Worm (Caenorhabditis elegans) whole organism, young adult: ENCODE results near the gene ZK1127.13.
A peak's percentile ranks its signal among the peaks of the same experiment; 100 is the strongest.

Experiments used
- B0019.2 ChIP-seq: fragments of 200-800 bp; sonication (Bioruptor generic); conservative IDR thresholded peaks from 2 replicates; pipeline ENCODE4 v1.3.6; 2022; ENCODE audit warnings: missing genetic modification reagents, missing genetic modification characterization, missing compliant biosample characterization
- B0261.1 ChIP-seq: sonication (generic microtip); optimal IDR thresholded peaks from 2 replicates; lab custom pipeline; 2016; ENCODE audit warnings: mild to moderate bottlenecking, missing genetic modification characterization, moderate library complexity, missing compliant biosample characterization
- C17E4.6 ChIP-seq: fragments of 200-800 bp; sonication (Bioruptor generic); IDR thresholded peaks from 2 replicates; pipeline ENCODE4 v1.3.6; 2022; ENCODE audit warnings: missing genetic modification reagents, missing genetic modification characterization, missing compliant biosample characterization
- D2030.7 ChIP-seq: fragments of 200-800 bp; sonication (Bioruptor generic); IDR thresholded peaks from 2 replicates; pipeline ENCODE4 v1.3.6; 2022; ENCODE audit warnings: missing genetic modification reagents, missing genetic modification characterization, missing compliant biosample characterization
- F33H1.4 ChIP-seq: fragments of 200-800 bp; sonication (Bioruptor generic); IDR thresholded peaks from 2 replicates; pipeline ENCODE4 v1.3.6; 2022; ENCODE audit warnings: missing genetic modification reagents, missing genetic modification characterization, missing compliant biosample characterization
- F37B4.10 ChIP-seq: fragments of 200-800 bp; sonication (Bioruptor generic); IDR thresholded peaks from 2 replicates; pipeline ENCODE4 v1.3.6; 2022; ENCODE audit warnings: missing genetic modification characterization, missing compliant biosample characterization
- F39B2.1 ChIP-seq: fragments of 200-800 bp; sonication (Bioruptor generic); IDR thresholded peaks from 2 replicates; pipeline ENCODE4 v1.3.6; 2022; ENCODE audit warnings: missing genetic modification reagents, missing genetic modification characterization, missing compliant biosample characterization
- Y53F4B.3 ChIP-seq: fragments of 200-800 bp; sonication (Bioruptor generic); IDR thresholded peaks from 2 replicates; pipeline ENCODE4 v1.3.6; 2022; ENCODE audit warnings: missing genetic modification reagents, missing genetic modification characterization, missing compliant biosample characterization
- Y53G8AR.9 ChIP-seq: fragments of 200-800 bp; sonication (Bioruptor generic); conservative IDR thresholded peaks from 2 replicates; pipeline ENCODE4 v1.3.6; 2022; ENCODE audit warnings: missing genetic modification reagents, missing genetic modification characterization, missing compliant biosample characterization
- Y56A3A.18 ChIP-seq: fragments of 200-800 bp; sonication (Bioruptor generic); IDR thresholded peaks from 2 replicates; pipeline ENCODE4 v1.3.6; 2022; ENCODE audit warnings: missing genetic modification reagents, missing genetic modification characterization, missing compliant biosample characterization
- Y79H2A.3 ChIP-seq: fragments of 200-800 bp; sonication (Bioruptor generic); conservative IDR thresholded peaks from 2 replicates; pipeline ENCODE4 v1.3.6; 2022; ENCODE audit warnings: missing genetic modification reagents, missing genetic modification characterization, missing compliant biosample characterization
- Y95B8A.8 ChIP-seq: fragments of 200-800 bp; sonication (Bioruptor generic); IDR thresholded peaks from 2 replicates; pipeline ENCODE4 v1.3.6; 2022; ENCODE audit warnings: missing genetic modification reagents, missing genetic modification characterization, missing compliant biosample characterization
- aptf-3 ChIP-seq: fragments of 200-800 bp; sonication (Bioruptor generic); IDR thresholded peaks from 2 replicates; pipeline ENCODE4 v1.3.6; 2022; ENCODE audit warnings: missing genetic modification characterization, missing compliant biosample characterization
- attf-3 ChIP-seq: fragments of 200-800 bp; sonication (Bioruptor generic); conservative IDR thresholded peaks from 2 replicates; pipeline ENCODE4 v1.3.6; 2022; ENCODE audit warnings: missing genetic modification reagents, missing genetic modification characterization, missing compliant biosample characterization
- attf-6 ChIP-seq: fragments of 200-800 bp; sonication (Bioruptor generic); IDR thresholded peaks from 2 replicates; pipeline ENCODE4 v1.3.6; 2022; ENCODE audit warnings: missing genetic modification reagents, missing genetic modification characterization, missing compliant biosample characterization
- bed-2 ChIP-seq: fragments of 200-800 bp; sonication (Bioruptor generic); IDR thresholded peaks from 2 replicates; pipeline ENCODE4 v1.3.6; 2022; ENCODE audit warnings: missing genetic modification reagents, missing genetic modification characterization, missing compliant biosample characterization
- cebp-2 ChIP-seq: fragments of 200-800 bp; sonication (Bioruptor generic); IDR thresholded peaks from 2 replicates; pipeline ENCODE4 v1.3.6; 2022; ENCODE audit warnings: missing genetic modification characterization, missing compliant biosample characterization
- ceh-100 ChIP-seq: fragments of 200-800 bp; sonication (Bioruptor generic); IDR thresholded peaks from 2 replicates; pipeline ENCODE4 v1.3.6; 2022; ENCODE audit warnings: missing genetic modification reagents, missing genetic modification characterization, missing compliant biosample characterization
- ceh-40 ChIP-seq: fragments of 200-800 bp; sonication (Bioruptor generic); IDR thresholded peaks from 2 replicates; pipeline ENCODE4 v1.3.6; 2022; ENCODE audit warnings: missing genetic modification characterization, missing compliant biosample characterization
- ceh-91 ChIP-seq: fragments of 200-800 bp; sonication (Bioruptor generic); IDR thresholded peaks from 2 replicates; pipeline ENCODE4 v1.3.6; 2022; ENCODE audit warnings: missing genetic modification reagents, missing genetic modification characterization, missing compliant biosample characterization
- dox-1 ChIP-seq: fragments of 200-800 bp; sonication (Bioruptor generic); IDR thresholded peaks from 2 replicates; pipeline ENCODE4 v1.3.6; 2022; ENCODE audit warnings: missing genetic modification reagents, missing genetic modification characterization, missing compliant biosample characterization
- egl-44 ChIP-seq: fragments of 200-800 bp; sonication (Bioruptor generic); IDR thresholded peaks from 2 replicates; pipeline ENCODE4 v1.3.6; 2022; ENCODE audit warnings: missing genetic modification reagents, missing genetic modification characterization, missing compliant biosample characterization
- egrh-3 ChIP-seq: fragments of 200-800 bp; sonication (Bioruptor generic); IDR thresholded peaks from 2 replicates; pipeline ENCODE4 v1.3.6; 2022; ENCODE audit warnings: missing genetic modification reagents, missing genetic modification characterization, missing compliant biosample characterization
- ekl-4 ChIP-seq: fragments of 200-800 bp; sonication (Bioruptor generic); IDR thresholded peaks from 2 replicates; pipeline ENCODE4 v1.3.6; 2022; ENCODE audit warnings: missing genetic modification reagents, missing genetic modification characterization, missing compliant biosample characterization
- hmg-1.2 ChIP-seq: fragments of 200-800 bp; sonication (Bioruptor generic); IDR thresholded peaks from 2 replicates; pipeline ENCODE4 v1.3.6; 2022; ENCODE audit warnings: missing genetic modification reagents, missing genetic modification characterization, missing compliant biosample characterization
- hsf-1 ChIP-seq: fragments of 200-800 bp; sonication (Bioruptor generic); IDR thresholded peaks from 2 replicates; pipeline ENCODE4 v1.3.6; 2022; ENCODE audit warnings: missing genetic modification reagents, missing genetic modification characterization, missing compliant biosample characterization
- lin-26 ChIP-seq: fragments of 200-800 bp; sonication (Bioruptor generic); IDR thresholded peaks from 2 replicates; pipeline ENCODE4 v1.3.6; 2022; ENCODE audit warnings: missing genetic modification reagents, missing genetic modification characterization, missing compliant biosample characterization
- lin-54 ChIP-seq: fragments of 200-800 bp; sonication (Bioruptor generic); optimal IDR thresholded peaks from 2 replicates; lab custom pipeline; 2018; ENCODE audit warnings: mild to moderate bottlenecking, missing genetic modification characterization, missing compliant biosample characterization
- madf-3 ChIP-seq: fragments of 200-800 bp; sonication (Bioruptor generic); IDR thresholded peaks from 2 replicates; pipeline ENCODE4 v1.3.6; 2022; ENCODE audit warnings: missing genetic modification reagents, missing genetic modification characterization, missing compliant biosample characterization
- madf-6 ChIP-seq: fragments of 200-800 bp; sonication (Bioruptor generic); IDR thresholded peaks from 2 replicates; pipeline ENCODE4 v1.3.6; 2022; ENCODE audit warnings: missing genetic modification reagents, missing genetic modification characterization, missing compliant biosample characterization
- madf-8 ChIP-seq: fragments of 200-800 bp; sonication (Bioruptor generic); conservative IDR thresholded peaks from 2 replicates; pipeline ENCODE4 v1.3.6; 2022; ENCODE audit warnings: missing genetic modification reagents, missing genetic modification characterization, missing compliant biosample characterization
- mcd-1 ChIP-seq: fragments of 200-800 bp; sonication (Bioruptor generic); IDR thresholded peaks from 2 replicates; pipeline ENCODE4 v1.3.6; 2022; ENCODE audit warnings: missing genetic modification reagents, missing genetic modification characterization, missing compliant biosample characterization
- nfyb-1 ChIP-seq: fragments of 200-800 bp; sonication (Bioruptor generic); IDR thresholded peaks from 2 replicates; pipeline ENCODE4 v1.3.6; 2022; ENCODE audit warnings: missing genetic modification reagents, missing genetic modification characterization, missing compliant biosample characterization
- pbrm-1 ChIP-seq: fragments of 200-800 bp; sonication (Bioruptor generic); IDR thresholded peaks from 2 replicates; pipeline ENCODE4 v1.3.6; 2022; ENCODE audit warnings: missing genetic modification reagents, missing genetic modification characterization, missing compliant biosample characterization
- rcor-1 ChIP-seq: fragments of 200-800 bp; sonication (Bioruptor generic); IDR thresholded peaks from 2 replicates; pipeline ENCODE4 v1.3.6; 2022; ENCODE audit warnings: missing genetic modification reagents, missing genetic modification characterization, missing compliant biosample characterization
- rpc-1 ChIP-seq, 2 experiments: fragments of 150-350 bp in 1 of 2; sonication (generic microtip) in 1 of 2; optimal IDR thresholded peaks; 2 replicates each; lab custom pipeline; 2014 to 2018; ENCODE audit warnings: missing biosample characterization in 1 of 2, missing genetic modification characterization in 1 of 2, missing genetic modification reagents in 1 of 2, missing genotype in 1 of 2
- sea-2 ChIP-seq: fragments of 200-800 bp; sonication (Bioruptor generic); IDR thresholded peaks from 2 replicates; pipeline ENCODE4 v1.3.6; 2022; ENCODE audit warnings: missing genetic modification characterization, missing compliant biosample characterization
- tbp1 ChIP-seq: fragments of 200-800 bp; sonication (Bioruptor generic); optimal IDR thresholded peaks from 2 replicates; lab custom pipeline; 2018; ENCODE audit warnings: mild to moderate bottlenecking, missing genetic modification characterization, missing compliant biosample characterization
- ztf-18 ChIP-seq: sonication (generic microtip); optimal IDR thresholded peaks from 2 replicates; lab custom pipeline; 2016; ENCODE audit warnings: missing genotype, mild to moderate bottlenecking, missing genetic modification characterization, missing compliant biosample characterization
- ztf-25 ChIP-seq: fragments of 200-800 bp; sonication (Bioruptor generic); IDR thresholded peaks from 2 replicates; pipeline ENCODE4 v1.3.6; 2022; ENCODE audit warnings: missing genetic modification reagents, missing genetic modification characterization, missing compliant biosample characterization

The ZK1127.13 gene

DNA sequence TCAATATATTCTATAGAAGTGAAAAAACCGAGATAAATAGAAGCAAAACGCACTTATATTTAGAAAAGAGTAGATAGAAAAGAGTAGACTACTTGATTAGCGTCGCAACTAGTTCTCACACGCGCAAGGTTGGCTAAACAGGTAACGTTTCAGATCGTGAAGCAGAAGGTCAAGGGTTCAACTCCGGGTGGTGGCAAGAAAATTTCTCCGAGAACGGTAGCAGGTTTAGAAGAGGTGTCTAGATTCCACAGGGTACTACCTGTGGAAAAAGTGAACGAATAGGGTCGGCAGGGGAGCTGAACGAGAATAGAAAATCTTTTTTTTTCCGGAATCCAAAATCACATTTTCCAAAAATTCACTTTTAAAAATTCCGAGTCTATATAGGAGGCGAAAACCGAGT is 11.0 kb upstream of the ZK1127.13 start:
- TF ChIP-seq Y53F4B.3 (GFP tag; lab: Robert Waterston, UW) = peak; percentile 33; the same call in 1 of the 2 replicates
- peak; percentile 67; the same call in 1 of the 2 replicates for TF ChIP-seq Y56A3A.18 (GFP tag; lab: Robert Waterston, UW)
- peak; percentile 4 for TF ChIP-seq ztf-18
- peak; percentile 88 for TF ChIP-seq egl-44 (GFP tag; lab: Robert Waterston, UW)
- TF ChIP-seq F39B2.1 (GFP tag; lab: Robert Waterston, UW) = 0 out of 2 replicates have a peak, but pooled peaks have one; percentile 60
- TF ChIP-seq F33H1.4 (GFP tag; lab: Robert Waterston, UW) = peak; percentile 54
- TF ChIP-seq bed-2 = 0 out of 2 replicates have a peak, but pooled peaks have one; percentile 38
- TF ChIP-seq ceh-100 = peak; percentile 66
- TF ChIP-seq aptf-3 (GFP tag; lab: Robert Waterston, UW) = 0 out of 2 replicates have a peak, but pooled peaks have one; percentile 68
- 0 out of 2 replicates have a peak, but pooled peaks have one; percentile 33 for TF ChIP-seq Y79H2A.3 (GFP tag; lab: Robert Waterston, UW)
- peak; percentile 54 for TF ChIP-seq B0261.1 (tag; lab: Kevin White, UChicago)
- peak; percentile 39 for TF ChIP-seq rpc-1 (optimal IDR thresholded peaks at IDR 0.05; lab: Kevin White, UChicago)
- TF ChIP-seq rpc-1 (tag; optimal IDR thresholded peaks at IDR 0.05; lab: Kevin White, UChicago) = peak; percentile 63
- peak; percentile 77 for TF ChIP-seq D2030.7 (GFP tag; lab: Robert Waterston, UW)
- peak; percentile 93 for TF ChIP-seq lin-26 (GFP tag; lab: Robert Waterston, UW)
- TF ChIP-seq attf-6 (GFP tag; lab: Robert Waterston, UW) = peak; percentile 78
- peak; percentile 56; the same call in 1 of the 2 replicates for TF ChIP-seq hsf-1 (GFP tag; lab: Robert Waterston, UW)
- peak; percentile 85 for TF ChIP-seq ztf-25 (GFP tag; lab: Robert Waterston, UW)
- peak; percentile 75; the same call in 1 of the 2 replicates for TF ChIP-seq C17E4.6 (GFP tag; lab: Robert Waterston, UW)
- TF ChIP-seq ceh-91 = peak; percentile 52; the same call in 1 of the 2 replicates
- 0 out of 2 replicates have a peak, but pooled peaks have one; percentile 45 for TF ChIP-seq Y95B8A.8
- peak; percentile 80 for TF ChIP-seq madf-6 (GFP tag; lab: Robert Waterston, UW)
- TF ChIP-seq lin-54 (GFP tag; lab: Kevin White, UChicago) = peak; percentile 8
- peak; percentile 94; the same call in 1 of the 2 replicates for TF ChIP-seq cebp-2
- peak; percentile 69 for TF ChIP-seq mcd-1 (GFP tag; lab: Robert Waterston, UW)
- TF ChIP-seq madf-8 (GFP tag; lab: Robert Waterston, UW) = peak; percentile 47
- TF ChIP-seq dox-1 (GFP tag; lab: Robert Waterston, UW) = peak; percentile 68
- peak; percentile 75; the same call in 1 of the 2 replicates for TF ChIP-seq nfyb-1 (GFP tag; lab: Robert Waterston, UW)
- TF ChIP-seq tbp1 (GFP tag; lab: Kevin White, UChicago) = peak; percentile 81
- TF ChIP-seq ceh-40 (GFP tag; lab: Robert Waterston, UW) = peak; percentile 77; the same call in 1 of the 2 replicates
- peak; percentile 78; the same call in 1 of the 2 replicates for TF ChIP-seq madf-3 (GFP tag; lab: Robert Waterston, UW)
- TF ChIP-seq pbrm-1 (GFP tag; lab: Robert Waterston, UW) = 0 out of 2 replicates have a peak, but pooled peaks have one; percentile 23
- peak; percentile 43 for TF ChIP-seq egrh-3 (GFP tag; lab: Robert Waterston, UW)
- TF ChIP-seq rcor-1 (GFP tag; lab: Robert Waterston, UW) = peak; percentile 81
- peak; percentile 73; the same call in 1 of the 2 replicates for TF ChIP-seq Y53G8AR.9
- TF ChIP-seq ekl-4 (GFP tag; lab: Robert Waterston, UW) = peak; percentile 89
- TF ChIP-seq F37B4.10 = 0 out of 2 replicates have a peak, but pooled peaks have one; percentile 53
- TF ChIP-seq B0019.2 (GFP tag; lab: Robert Waterston, UW) = peak; percentile 63; the same call in 1 of the 2 replicates
- peak; percentile 63 for TF ChIP-seq hmg-1.2 (GFP tag; lab: Robert Waterston, UW)
- TF ChIP-seq attf-3 (GFP tag; lab: Robert Waterston, UW) = peak; percentile 46; the same call in 1 of the 2 replicates
- peak; percentile 59; the same call in 1 of the 2 replicates for TF ChIP-seq sea-2
